Fruit fly (Drosophila melanogaster) whole organism, embryonic: Measurements from ENCODE around the gene Src64B.

Source experiments
- B-H1 ChIP-seq: fragments of 200-800 bp; sonication (Bioruptor generic); IDR thresholded peaks from 3 replicates; pipeline ENCODE4 v1.3.6; 2022; ENCODE audit warnings: missing biosample characterization, missing genetic modification characterization
- Blimp-1 ChIP-seq: fragments of 200-800 bp; sonication (Bioruptor generic); optimal IDR thresholded peaks from 3 replicates; lab custom pipeline; 2018; ENCODE audit warnings: missing biosample characterization, missing genetic modification characterization, mild to moderate bottlenecking, moderate library complexity, missing genetic modification reagents
- CG10147 ChIP-seq: fragments of 200-800 bp; sonication (Bioruptor generic); optimal IDR thresholded peaks from 2 replicates; lab custom pipeline; 2019; ENCODE audit warnings: missing biosample characterization, mild to moderate bottlenecking, missing genetic modification characterization, moderate library complexity
- CG10959 ChIP-seq: fragments of 200-800 bp; sonication (Bioruptor generic); IDR thresholded peaks from 2 replicates; pipeline ENCODE4 v1.3.6; 2022; ENCODE audit warnings: missing biosample characterization, missing genetic modification characterization
- CG11695 ChIP-seq: fragments of 200-800 bp; sonication (Bioruptor generic); IDR thresholded peaks from 3 replicates; pipeline ENCODE4 v1.3.6; 2022; ENCODE audit warnings: missing biosample characterization, missing genetic modification characterization
- CG1233 ChIP-seq: fragments of 200-800 bp; sonication (Bioruptor generic); optimal IDR thresholded peaks from 4 replicates; lab custom pipeline; 2018; ENCODE audit warnings: missing biosample characterization, mild to moderate bottlenecking, missing genetic modification characterization
- CG13287 ChIP-seq: fragments of 200-800 bp; sonication (Bioruptor generic); IDR thresholded peaks from 2 replicates; pipeline ENCODE4 v1.3.6; 2022; ENCODE audit warnings: missing biosample characterization, missing genetic modification characterization; ENCODE audit not compliant: partially characterized antibody
- CG14710 ChIP-seq: fragments of 200-800 bp; sonication (Bioruptor generic); optimal IDR thresholded peaks from 3 replicates; lab custom pipeline; 2019; ENCODE audit warnings: missing biosample characterization, mild to moderate bottlenecking, missing genetic modification characterization, moderate library complexity
- CG15073 ChIP-seq: fragments of 200-800 bp; sonication (Bioruptor generic); optimal IDR thresholded peaks from 2 replicates; lab custom pipeline; 2016; ENCODE audit warnings: missing biosample characterization, missing genetic modification characterization
- CG15479 ChIP-seq: fragments of 200-800 bp; sonication (Bioruptor generic); optimal IDR thresholded peaks from 3 replicates; lab custom pipeline; 2019; ENCODE audit warnings: missing biosample characterization, mild to moderate bottlenecking, missing genetic modification characterization, moderate library complexity
- CG1647 ChIP-seq: fragments of 200-800 bp; sonication (Bioruptor generic); optimal IDR thresholded peaks from 3 replicates; lab custom pipeline; 2016; ENCODE audit warnings: missing biosample characterization, missing genetic modification characterization
- CG17186 ChIP-seq: fragments of 200-800 bp; sonication (Bioruptor generic); optimal IDR thresholded peaks from 3 replicates; lab custom pipeline; 2017; ENCODE audit warnings: missing biosample characterization, missing genetic modification reagents, missing genetic modification characterization
- CG17802 ChIP-seq: fragments of 200-800 bp; sonication (Bioruptor generic); optimal IDR thresholded peaks from 2 replicates; lab custom pipeline; 2018; ENCODE audit warnings: missing biosample characterization, mild to moderate bottlenecking, missing genetic modification characterization, moderate library complexity
- CG18599 ChIP-seq: fragments of 200-800 bp; sonication (Bioruptor generic); optimal IDR thresholded peaks from 3 replicates; lab custom pipeline; 2017; ENCODE audit warnings: missing biosample characterization, missing genetic modification characterization, mild to moderate bottlenecking, moderate library complexity, missing genetic modification reagents
- CG30431 ChIP-seq: fragments of 200-800 bp; sonication (Bioruptor generic); optimal IDR thresholded peaks from 2 replicates; lab custom pipeline; 2017; ENCODE audit warnings: missing biosample characterization, missing genetic modification characterization
- CG3065 ChIP-seq: fragments of 200-800 bp; sonication (Bioruptor generic); optimal IDR thresholded peaks from 2 replicates; lab custom pipeline; 2016; ENCODE audit warnings: missing biosample characterization, missing genetic modification characterization
- CG32767 ChIP-seq: fragments of 200-800 bp; sonication (Bioruptor generic); IDR thresholded peaks from 2 replicates; pipeline ENCODE4 v1.3.6; 2022; ENCODE audit warnings: missing biosample characterization, missing genetic modification characterization
- CG3281 ChIP-seq: fragments of 200-800 bp; sonication (Bioruptor generic); optimal IDR thresholded peaks from 3 replicates; lab custom pipeline; 2017; ENCODE audit warnings: missing biosample characterization, mild to moderate bottlenecking, missing genetic modification characterization
- CG3847 ChIP-seq: fragments of 200-800 bp; sonication (Bioruptor generic); IDR thresholded peaks from 2 replicates; pipeline ENCODE4 v1.3.6; 2022; ENCODE audit warnings: missing biosample characterization, missing genetic modification characterization
- CG3995 ChIP-seq: fragments of 200-800 bp; sonication (Bioruptor generic); optimal IDR thresholded peaks from 3 replicates; lab custom pipeline; 2016; ENCODE audit warnings: missing biosample characterization, missing genetic modification characterization
- CG43689 ChIP-seq: fragments of 200-800 bp; sonication (Bioruptor generic); IDR thresholded peaks from 2 replicates; pipeline ENCODE4 v1.3.6; 2022; ENCODE audit warnings: missing biosample characterization, missing genetic modification characterization
- CG4617 ChIP-seq: fragments of 200-800 bp; sonication (Bioruptor generic); optimal IDR thresholded peaks from 3 replicates; lab custom pipeline; 2016; ENCODE audit warnings: missing biosample characterization, missing genetic modification characterization, borderline replicate concordance
- CG6254 ChIP-seq: fragments of 200-800 bp; sonication (Bioruptor generic); optimal IDR thresholded peaks from 3 replicates; lab custom pipeline; 2017; ENCODE audit warnings: mild to moderate bottlenecking, missing biosample characterization, missing genetic modification reagents, missing genetic modification characterization
- CG7357 ChIP-seq: fragments of 200-800 bp; sonication (Bioruptor generic); IDR thresholded peaks from 3 replicates; pipeline ENCODE4 v1.3.6; 2022; ENCODE audit warnings: missing biosample characterization, missing genetic modification characterization
- CG7745 ChIP-seq: fragments of 200-800 bp; sonication (Bioruptor generic); optimal IDR thresholded peaks from 2 replicates; lab custom pipeline; 2018; ENCODE audit warnings: missing biosample characterization, mild to moderate bottlenecking, missing genetic modification characterization, moderate library complexity
- CG7928 ChIP-seq: fragments of 200-800 bp; sonication (Bioruptor generic); optimal IDR thresholded peaks from 2 replicates; lab custom pipeline; 2017; ENCODE audit warnings: missing biosample characterization, mild to moderate bottlenecking, missing genetic modification characterization
- CG9797 ChIP-seq: fragments of 200-800 bp; sonication (Bioruptor generic); optimal IDR thresholded peaks from 3 replicates; lab custom pipeline; 2018; ENCODE audit warnings: missing biosample characterization, mild to moderate bottlenecking, missing genetic modification characterization
- D19A ChIP-seq: fragments of 200-800 bp; optimal IDR thresholded peaks from 3 replicates; lab custom pipeline; 2019; ENCODE audit warnings: missing biosample characterization, mild to moderate bottlenecking, missing genetic modification characterization, moderate library complexity
- Dref ChIP-seq: fragments of 200-800 bp; sonication (Bioruptor generic); IDR thresholded peaks from 2 replicates; pipeline ENCODE4 v1.3.6; 2022; ENCODE audit warnings: missing biosample characterization, missing genetic modification characterization
- HmgD ChIP-seq: fragments of 200-800 bp; sonication (Bioruptor generic); optimal IDR thresholded peaks from 3 replicates; lab custom pipeline; 2016; ENCODE audit warnings: missing biosample characterization, missing genetic modification characterization
- Hr39 ChIP-seq: fragments of >200 bp; optimal IDR thresholded peaks from 2 replicates; lab custom pipeline; 2017
- MTF-1 ChIP-seq: fragments of 200-800 bp; sonication (Bioruptor generic); optimal IDR thresholded peaks from 2 replicates; lab custom pipeline; 2018; ENCODE audit warnings: missing biosample characterization, mild to moderate bottlenecking, missing genetic modification characterization, borderline replicate concordance
- Mes4 ChIP-seq: fragments of 200-800 bp; sonication (Bioruptor generic); optimal IDR thresholded peaks from 2 replicates; lab custom pipeline; 2016; ENCODE audit warnings: missing biosample characterization, missing genetic modification characterization
- NC2β ChIP-seq: fragments of 200-800 bp; sonication (Bioruptor generic); optimal IDR thresholded peaks from 2 replicates; lab custom pipeline; 2016; ENCODE audit warnings: missing biosample characterization, missing genetic modification characterization
- Ravus ChIP-seq: fragments of 200-800 bp; sonication (Bioruptor generic); IDR thresholded peaks from 2 replicates; pipeline ENCODE4 v1.3.6; 2022; ENCODE audit warnings: missing biosample characterization, missing genetic modification characterization
- Sry-δ ChIP-seq: fragments of 200-800 bp; sonication (Bioruptor generic); optimal IDR thresholded peaks from 2 replicates; lab custom pipeline; 2016; ENCODE audit warnings: missing biosample characterization, missing genetic modification characterization
- caup ChIP-seq: fragments of 200-800 bp; sonication (Bioruptor generic); optimal IDR thresholded peaks from 3 replicates; lab custom pipeline; 2017; ENCODE audit warnings: missing biosample characterization, mild to moderate bottlenecking, missing genetic modification characterization, moderate library complexity; ENCODE audit not compliant: severe bottlenecking
- cwo ChIP-seq: fragments of 200-800 bp; sonication (Bioruptor generic); optimal IDR thresholded peaks from 3 replicates; lab custom pipeline; 2017; ENCODE audit warnings: missing biosample characterization, missing genetic modification characterization, mild to moderate bottlenecking, moderate library complexity, missing genetic modification reagents
- en ChIP-seq: fragments of 200-800 bp; sonication (Bioruptor generic); optimal IDR thresholded peaks from 2 replicates; lab custom pipeline; 2016; ENCODE audit warnings: missing biosample characterization, missing genetic modification characterization
- eve ChIP-seq, 2 experiments: fragments of >200 bp; optimal IDR thresholded peaks; 2 replicates each; lab custom pipeline; 2017; ENCODE audit warnings: missing biosample characterization in 2 of 2, missing genetic modification characterization in 2 of 2
- eyg ChIP-seq: fragments of 200-800 bp; sonication (Bioruptor generic); optimal IDR thresholded peaks from 3 replicates; lab custom pipeline; 2016; ENCODE audit warnings: missing biosample characterization, missing genetic modification characterization
- h ChIP-seq: fragments of >200 bp; optimal IDR thresholded peaks from 2 replicates; lab custom pipeline; 2017
- inv ChIP-seq: fragments of 200-800 bp; sonication (Bioruptor generic); IDR thresholded peaks from 2 replicates; pipeline ENCODE4 v1.3.6; 2022; ENCODE audit warnings: missing biosample characterization, missing genetic modification characterization; ENCODE audit not compliant: partially characterized antibody
- nerfin-2 ChIP-seq: fragments of 200-800 bp; sonication (Bioruptor generic); IDR thresholded peaks from 2 replicates; pipeline ENCODE4 v1.3.6; 2022; ENCODE audit warnings: missing biosample characterization, missing genetic modification characterization; ENCODE audit not compliant: partially characterized antibody
- pfk ChIP-seq: fragments of 200-800 bp; sonication (Bioruptor generic); optimal IDR thresholded peaks from 2 replicates; lab custom pipeline; 2018; ENCODE audit warnings: missing biosample characterization, mild to moderate bottlenecking, missing genetic modification characterization, moderate library complexity
- pita ChIP-seq: fragments of 200-800 bp; sonication (Bioruptor generic); optimal IDR thresholded peaks from 2 replicates; lab custom pipeline; 2017; ENCODE audit warnings: missing biosample characterization, mild to moderate bottlenecking, missing genetic modification characterization
- sd ChIP-seq: fragments of 200-800 bp; sonication (Bioruptor generic); optimal IDR thresholded peaks from 3 replicates; lab custom pipeline; 2018; ENCODE audit warnings: missing biosample characterization, mild to moderate bottlenecking, missing genetic modification characterization, moderate library complexity
- sens-2 ChIP-seq: fragments of 200-800 bp; sonication (Bioruptor generic); IDR thresholded peaks from 2 replicates; pipeline ENCODE4 v1.3.6; 2022; ENCODE audit warnings: missing biosample characterization, missing genetic modification characterization
- sima ChIP-seq: fragments of 200-800 bp; sonication (Bioruptor generic); optimal IDR thresholded peaks from 2 replicates; lab custom pipeline; 2016; ENCODE audit warnings: missing biosample characterization, missing genetic modification characterization
- tgo ChIP-seq: fragments of 200-800 bp; sonication (Bioruptor generic); IDR thresholded peaks from 3 replicates; pipeline ENCODE4 v1.3.6; 2022; ENCODE audit warnings: missing biosample characterization, missing genetic modification characterization
- tx ChIP-seq: fragments of 200-800 bp; sonication (Bioruptor generic); optimal IDR thresholded peaks from 2 replicates; lab custom pipeline; 2016; ENCODE audit warnings: missing biosample characterization, missing genetic modification characterization

Src64B gene

DNA sequence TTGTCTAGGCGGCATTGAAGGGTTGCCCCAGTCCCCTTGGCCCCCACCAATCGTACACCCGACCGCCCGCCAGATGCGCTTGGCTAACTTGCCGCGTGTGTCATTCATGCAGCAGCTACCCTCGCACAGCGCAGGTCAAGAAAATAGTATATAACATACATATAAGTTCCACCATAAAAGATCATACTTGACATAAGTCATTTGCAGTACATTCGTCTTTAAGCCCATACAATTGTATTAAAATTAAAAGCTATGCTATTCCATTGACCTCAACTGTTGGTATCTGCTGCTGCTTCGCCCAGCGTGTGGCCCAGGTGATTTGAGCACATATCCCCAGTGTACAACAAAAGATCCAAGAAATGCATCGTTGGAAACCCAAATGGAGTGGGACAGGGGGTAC is 14.7 kb downstream of the Src64B start (continued):
- peak; percentile 60 for TF ChIP-seq MTF-1
- peak; percentile 72 for TF ChIP-seq CG17186 (GFP tag; lab: Kevin White, UChicago)
- peak; percentile 18 for TF ChIP-seq CG15073 (GFP tag; lab: Kevin White, UChicago)
- peak; percentile 75 for TF ChIP-seq CG30431
- no peak for TF ChIP-seq CG10147 (GFP tag; lab: Kevin White, UChicago)
- peak; percentile 44; the same call in 1 of the 2 replicates for TF ChIP-seq CG32767
- no peak for TF ChIP-seq Ravus (GFP tag; lab: Robert Waterston, UW)
- no peak for TF ChIP-seq nerfin-2 (GFP tag; lab: Robert Waterston, UW)
- TF ChIP-seq CG1233 (GFP tag; lab: Kevin White, UChicago): peak; percentile 38
- TF ChIP-seq CG7357 (GFP tag; lab: Robert Waterston, UW): peak; percentile 72; the same call in 2 of the 3 replicates
- TF ChIP-seq CG15479 (GFP tag; lab: Kevin White, UChicago): no peak
- peak; percentile 78 for TF ChIP-seq CG6254
- TF ChIP-seq Blimp-1 (GFP tag; lab: Kevin White, UChicago): peak; percentile 83
- TF ChIP-seq CG11695 (GFP tag; lab: Robert Waterston, UW): peak; percentile 71
- TF ChIP-seq cwo (GFP tag; lab: Kevin White, UChicago): no peak
- TF ChIP-seq eve (GFP tag; optimal IDR thresholded peaks at IDR 0.05; lab: Kevin White, UChicago): peak in 1 of 2 experiments; percentile 34
- peak; percentile 32 for TF ChIP-seq Sry-δ (GFP tag; lab: Kevin White, UChicago)
- TF ChIP-seq CG14710 (tag; lab: Kevin White, UChicago): peak; percentile 64
- TF ChIP-seq pita (GFP tag; lab: Kevin White, UChicago): no peak
- peak; percentile 37 for TF ChIP-seq CG17802
- TF ChIP-seq CG9797 (GFP tag; lab: Kevin White, UChicago): no peak
- TF ChIP-seq CG7928 (GFP tag; lab: Kevin White, UChicago): no peak
- TF ChIP-seq CG18599: peak; percentile 47
- TF ChIP-seq CG1647 (GFP tag; lab: Kevin White, UChicago): peak; percentile 42
- TF ChIP-seq NC2β (GFP tag; lab: Kevin White, UChicago): peak; percentile 62
- TF ChIP-seq sd (tag; lab: Kevin White, UChicago): no peak
- peak; percentile 82 for TF ChIP-seq sens-2
- peak; percentile 77 for TF ChIP-seq CG10959
- TF ChIP-seq Mes4 (GFP tag; lab: Kevin White, UChicago): peak; percentile 48
- no peak for TF ChIP-seq pfk (GFP tag; lab: Kevin White, UChicago)
- TF ChIP-seq h: no peak
- TF ChIP-seq CG3281 (GFP tag; lab: Kevin White, UChicago): peak; percentile 3
- peak; percentile 66 for TF ChIP-seq tgo (GFP tag; lab: Robert Waterston, UW)
- no peak for TF ChIP-seq sima (GFP tag; lab: Kevin White, UChicago)
- TF ChIP-seq CG3995 (GFP tag; lab: Kevin White, UChicago): no peak
- no peak for TF ChIP-seq Dref
- no peak for TF ChIP-seq inv (GFP tag; lab: Robert Waterston, UW)
- no peak for TF ChIP-seq CG13287
- TF ChIP-seq B-H1 (GFP tag; lab: Robert Waterston, UW): peak; percentile 75
- no peak for TF ChIP-seq eyg (GFP tag; lab: Kevin White, UChicago)
- peak; percentile 25; the same call in 1 of the 2 replicates for TF ChIP-seq CG43689 (GFP tag; lab: Robert Waterston, UW)
- TF ChIP-seq en: peak; percentile 7
- TF ChIP-seq HmgD: no peak
- no peak for TF ChIP-seq Hr39 (lab: Kevin White, UChicago)
- TF ChIP-seq D19A: peak; percentile 65
- TF ChIP-seq CG3847 (GFP tag; lab: Robert Waterston, UW): no peak
- TF ChIP-seq CG3065: peak; percentile 7
- peak; percentile 7 for TF ChIP-seq CG4617 (GFP tag; lab: Kevin White, UChicago)
- peak; percentile 34 for TF ChIP-seq CG7745 (tag; lab: Kevin White, UChicago)
- no peak for TF ChIP-seq caup (GFP tag; lab: Kevin White, UChicago)
- peak; percentile 24 for TF ChIP-seq tx (GFP tag; lab: Kevin White, UChicago)
